Fruit fly (Drosophila melanogaster) whole organism, embryonic: ENCODE measurements around the gene CG2931.

ENCODE experiments used
- BEAF-32 ChIP-seq: fragments of 200-800 bp; sonication (Bioruptor generic); optimal IDR thresholded peaks from 3 replicates; lab custom pipeline; 2017; ENCODE audit warnings: missing biosample characterization, missing genetic modification characterization, mild to moderate bottlenecking, moderate library complexity, missing genetic modification reagents
- CG11085 ChIP-seq: fragments of 200-800 bp; sonication (Bioruptor generic); IDR thresholded peaks from 2 replicates; pipeline ENCODE4 v1.3.6; 2022; ENCODE audit warnings: missing biosample characterization, missing genetic modification characterization
- CG12659 ChIP-seq: fragments of 200-800 bp; sonication (Bioruptor generic); optimal IDR thresholded peaks from 3 replicates; lab custom pipeline; 2017; ENCODE audit warnings: mild to moderate bottlenecking, missing biosample characterization, missing genetic modification reagents, missing genetic modification characterization
- CG14014 ChIP-seq: fragments of 200-800 bp; sonication (Bioruptor generic); IDR thresholded peaks from 2 replicates; pipeline ENCODE4 v1.3.6; 2022; ENCODE audit warnings: missing biosample characterization, missing genetic modification characterization
- CG14441 ChIP-seq: fragments of 200-800 bp; sonication (Bioruptor generic); IDR thresholded peaks from 2 replicates; pipeline ENCODE4 v1.3.6; 2022; ENCODE audit warnings: missing biosample characterization, missing genetic modification characterization
- CG14710 ChIP-seq: fragments of 200-800 bp; sonication (Bioruptor generic); optimal IDR thresholded peaks from 3 replicates; lab custom pipeline; 2019; ENCODE audit warnings: missing biosample characterization, mild to moderate bottlenecking, missing genetic modification characterization, moderate library complexity
- CG17359 ChIP-seq: fragments of 200-800 bp; sonication (Bioruptor generic); optimal IDR thresholded peaks from 3 replicates; lab custom pipeline; 2018; ENCODE audit warnings: missing biosample characterization, mild to moderate bottlenecking, missing genetic modification characterization, moderate library complexity
- CG17802 ChIP-seq: fragments of 200-800 bp; sonication (Bioruptor generic); optimal IDR thresholded peaks from 2 replicates; lab custom pipeline; 2018; ENCODE audit warnings: missing biosample characterization, mild to moderate bottlenecking, missing genetic modification characterization, moderate library complexity
- CG17912 ChIP-seq: fragments of 200-800 bp; sonication (Bioruptor generic); optimal IDR thresholded peaks from 2 replicates; lab custom pipeline; 2018; ENCODE audit warnings: missing biosample characterization, mild to moderate bottlenecking, missing genetic modification characterization
- CG30020 ChIP-seq: fragments of 200-800 bp; optimal IDR thresholded peaks from 2 replicates; lab custom pipeline; 2019; ENCODE audit warnings: missing biosample characterization, mild to moderate bottlenecking, missing genetic modification characterization, moderate library complexity
- CG31365 ChIP-seq: fragments of 200-800 bp; sonication (Bioruptor generic); optimal IDR thresholded peaks from 2 replicates; lab custom pipeline; 2018; ENCODE audit warnings: missing biosample characterization, mild to moderate bottlenecking, missing genetic modification characterization
- CG32532 ChIP-seq: fragments of 200-800 bp; sonication (Bioruptor generic); IDR thresholded peaks from 2 replicates; pipeline ENCODE4 v1.3.6; 2022; ENCODE audit warnings: missing biosample characterization, missing genetic modification characterization
- CG33213 ChIP-seq: fragments of 200-800 bp; sonication (Bioruptor generic); optimal IDR thresholded peaks from 3 replicates; lab custom pipeline; 2016; ENCODE audit warnings: missing biosample characterization, missing genetic modification characterization
- CG33557 ChIP-seq: fragments of 200-800 bp; sonication (Bioruptor generic); optimal IDR thresholded peaks from 2 replicates; lab custom pipeline; 2019; ENCODE audit warnings: missing biosample characterization, mild to moderate bottlenecking, missing genetic modification characterization, moderate library complexity
- CG3995 ChIP-seq: fragments of 200-800 bp; sonication (Bioruptor generic); optimal IDR thresholded peaks from 3 replicates; lab custom pipeline; 2016; ENCODE audit warnings: missing biosample characterization, missing genetic modification characterization
- CG4617 ChIP-seq: fragments of 200-800 bp; sonication (Bioruptor generic); optimal IDR thresholded peaks from 3 replicates; lab custom pipeline; 2016; ENCODE audit warnings: missing biosample characterization, missing genetic modification characterization, borderline replicate concordance
- CG5245 ChIP-seq: fragments of 200-800 bp; sonication (Bioruptor generic); optimal IDR thresholded peaks from 3 replicates; lab custom pipeline; 2016; ENCODE audit warnings: missing biosample characterization, missing genetic modification characterization
- CG7963 ChIP-seq: fragments of 200-800 bp; sonication (Bioruptor generic); IDR thresholded peaks from 3 replicates; pipeline ENCODE4 v1.3.6; 2022; ENCODE audit warnings: missing biosample characterization, missing genetic modification characterization; ENCODE audit not compliant: partially characterized antibody
- CG9437 ChIP-seq: fragments of 200-800 bp; sonication (Bioruptor generic); optimal IDR thresholded peaks from 2 replicates; lab custom pipeline; 2018; ENCODE audit warnings: missing biosample characterization, mild to moderate bottlenecking, missing genetic modification characterization
- CG9609 ChIP-seq: fragments of 200-800 bp; sonication (Bioruptor generic); optimal IDR thresholded peaks from 3 replicates; lab custom pipeline; 2016; ENCODE audit warnings: missing biosample characterization, missing genetic modification characterization
- CHES-1-like ChIP-seq: fragments of 200-800 bp; sonication (Bioruptor generic); optimal IDR thresholded peaks from 2 replicates; lab custom pipeline; 2016; ENCODE audit warnings: missing biosample characterization, missing genetic modification characterization
- Dbx ChIP-seq: fragments of 200-800 bp; sonication (Bioruptor generic); IDR thresholded peaks from 3 replicates; pipeline ENCODE4 v1.3.6; 2022; ENCODE audit warnings: missing biosample characterization, missing genetic modification characterization
- Dek ChIP-seq: fragments of 200-800 bp; sonication (Bioruptor generic); optimal IDR thresholded peaks from 3 replicates; lab custom pipeline; 2019; ENCODE audit warnings: missing biosample characterization, mild to moderate bottlenecking, missing genetic modification characterization, moderate library complexity
- Ets65A ChIP-seq: fragments of 200-800 bp; sonication (Bioruptor generic); peaks from one replicate; lab custom pipeline; 2016; ENCODE audit warnings: missing biosample characterization, missing genetic modification characterization
- HmgD ChIP-seq: fragments of 200-800 bp; sonication (Bioruptor generic); optimal IDR thresholded peaks from 3 replicates; lab custom pipeline; 2016; ENCODE audit warnings: missing biosample characterization, missing genetic modification characterization
- HmgZ ChIP-seq: fragments of 200-800 bp; sonication (Bioruptor generic); optimal IDR thresholded peaks from 2 replicates; lab custom pipeline; 2018; ENCODE audit warnings: missing biosample characterization, mild to moderate bottlenecking, missing genetic modification characterization
- Hmx ChIP-seq: fragments of 200-800 bp; sonication (Bioruptor generic); optimal IDR thresholded peaks from 2 replicates; lab custom pipeline; 2016; ENCODE audit warnings: missing biosample characterization, missing genetic modification characterization
- YL-1 ChIP-seq: fragments of 200-800 bp; sonication (Bioruptor generic); optimal IDR thresholded peaks from 3 replicates; lab custom pipeline; 2017; ENCODE audit warnings: missing biosample characterization, mild to moderate bottlenecking, missing genetic modification characterization
- al ChIP-seq: fragments of 200-800 bp; sonication (Bioruptor generic); IDR thresholded peaks from 2 replicates; pipeline ENCODE4 v1.3.6; 2022; ENCODE audit warnings: missing biosample characterization, missing genetic modification characterization
- bab2 ChIP-seq: fragments of 200-800 bp; sonication (Bioruptor generic); optimal IDR thresholded peaks from 2 replicates; lab custom pipeline; 2016; ENCODE audit warnings: missing biosample characterization, missing genetic modification characterization
- chif ChIP-seq, 2 experiments: fragments of 200-800 bp; sonication (Bioruptor generic); optimal IDR thresholded peaks; 3 replicates each; lab custom pipeline; 2016; ENCODE audit warnings: missing biosample characterization in 2 of 2, missing genetic modification characterization in 2 of 2
- dm ChIP-seq: fragments of 200-800 bp; sonication (Bioruptor generic); optimal IDR thresholded peaks from 3 replicates; lab custom pipeline; 2016; ENCODE audit warnings: missing biosample characterization, missing genetic modification characterization
- dmrt11E ChIP-seq: fragments of 200-800 bp; sonication (Bioruptor generic); optimal IDR thresholded peaks from 3 replicates; lab custom pipeline; 2018; ENCODE audit warnings: missing biosample characterization, mild to moderate bottlenecking, missing genetic modification characterization, moderate library complexity
- gsb ChIP-seq: fragments of 200-800 bp; sonication (Bioruptor generic); IDR thresholded peaks from 2 replicates; pipeline ENCODE4 v1.3.6; 2022; ENCODE audit warnings: missing biosample characterization, missing genetic modification characterization
- hb ChIP-seq: fragments of 200-800 bp; sonication (Bioruptor generic); IDR thresholded peaks from 3 replicates; pipeline ENCODE4 v1.3.6; 2022; ENCODE audit warnings: missing biosample characterization, missing genetic modification characterization; ENCODE audit not compliant: partially characterized antibody
- hbn ChIP-seq: fragments of 200-800 bp; sonication (Bioruptor generic); IDR thresholded peaks from 2 replicates; pipeline ENCODE4 v1.3.6; 2022; ENCODE audit warnings: missing biosample characterization, missing genetic modification characterization; ENCODE audit not compliant: partially characterized antibody
- her ChIP-seq: fragments of 200-800 bp; sonication (Bioruptor generic); optimal IDR thresholded peaks from 2 replicates; lab custom pipeline; 2016; ENCODE audit warnings: missing biosample characterization, missing genetic modification characterization
- hth ChIP-seq: fragments of >200 bp; optimal IDR thresholded peaks from 2 replicates; lab custom pipeline; 2017; ENCODE audit warnings: inconsistent platforms
- insv ChIP-seq, 2 experiments: fragments of 200-800 bp; sonication (Bioruptor generic); optimal IDR thresholded peaks; 3 replicates each; lab custom pipeline; 2016 to 2018; ENCODE audit warnings: missing biosample characterization in 2 of 2, missing genetic modification characterization in 2 of 2
- inv ChIP-seq: fragments of 200-800 bp; sonication (Bioruptor generic); IDR thresholded peaks from 2 replicates; pipeline ENCODE4 v1.3.6; 2022; ENCODE audit warnings: missing biosample characterization, missing genetic modification characterization; ENCODE audit not compliant: partially characterized antibody
- jing ChIP-seq: fragments of 200-800 bp; sonication (Bioruptor generic); optimal IDR thresholded peaks from 2 replicates; lab custom pipeline; 2018; ENCODE audit warnings: missing biosample characterization, mild to moderate bottlenecking, missing genetic modification characterization
- pan ChIP-seq, 4 experiments: fragments of >200 bp in 3 of 4; fragments of 200-800 bp in 1 of 4; sonication (Bioruptor generic) in 1 of 4; optimal IDR thresholded peaks in 3 of 4; IDR thresholded peaks in 1 of 4; 2 replicates each; pipeline versions ENCODE4 v1.3.6 to Lab custom; 2017 to 2022; ENCODE audit warnings: missing biosample characterization in 2 of 4, missing genetic modification characterization in 2 of 4, mixed read lengths in 1 of 4
- prd ChIP-seq, 3 experiments: fragments of >200 bp in 2 of 3; fragments of 200-800 bp in 1 of 3; sonication (Bioruptor generic) in 1 of 3; optimal IDR thresholded peaks in 2 of 3; IDR thresholded peaks in 1 of 3; 2 replicates in 2 of 3; 3 replicates in 1 of 3; pipeline versions ENCODE4 v1.3.6 to Lab custom; 2017 to 2022; ENCODE audit warnings: missing biosample characterization in 1 of 3, missing genetic modification characterization in 1 of 3
- tgo ChIP-seq: fragments of 200-800 bp; sonication (Bioruptor generic); IDR thresholded peaks from 3 replicates; pipeline ENCODE4 v1.3.6; 2022; ENCODE audit warnings: missing biosample characterization, missing genetic modification characterization
- ttk ChIP-seq: fragments of 200-800 bp; sonication (Bioruptor generic); IDR thresholded peaks from 2 replicates; pipeline ENCODE4 v2.1.2; 2022; ENCODE audit warnings: missing biosample characterization, missing genetic modification characterization
- vvl ChIP-seq: fragments of 200-800 bp; sonication (Bioruptor generic); IDR thresholded peaks from 2 replicates; pipeline ENCODE4 v1.3.6; 2022; ENCODE audit warnings: missing biosample characterization, missing genetic modification characterization
- wek ChIP-seq: fragments of 200-800 bp; sonication (Bioruptor generic); optimal IDR thresholded peaks from 3 replicates; lab custom pipeline; 2018; ENCODE audit warnings: missing biosample characterization, mild to moderate bottlenecking, missing genetic modification characterization, moderate library complexity
- zen ChIP-seq: fragments of 200-800 bp; sonication (Bioruptor generic); optimal IDR thresholded peaks from 3 replicates; lab custom pipeline; 2018; ENCODE audit warnings: missing biosample characterization, mild to moderate bottlenecking, missing genetic modification characterization, moderate library complexity

The CG2931 gene

DNA sequence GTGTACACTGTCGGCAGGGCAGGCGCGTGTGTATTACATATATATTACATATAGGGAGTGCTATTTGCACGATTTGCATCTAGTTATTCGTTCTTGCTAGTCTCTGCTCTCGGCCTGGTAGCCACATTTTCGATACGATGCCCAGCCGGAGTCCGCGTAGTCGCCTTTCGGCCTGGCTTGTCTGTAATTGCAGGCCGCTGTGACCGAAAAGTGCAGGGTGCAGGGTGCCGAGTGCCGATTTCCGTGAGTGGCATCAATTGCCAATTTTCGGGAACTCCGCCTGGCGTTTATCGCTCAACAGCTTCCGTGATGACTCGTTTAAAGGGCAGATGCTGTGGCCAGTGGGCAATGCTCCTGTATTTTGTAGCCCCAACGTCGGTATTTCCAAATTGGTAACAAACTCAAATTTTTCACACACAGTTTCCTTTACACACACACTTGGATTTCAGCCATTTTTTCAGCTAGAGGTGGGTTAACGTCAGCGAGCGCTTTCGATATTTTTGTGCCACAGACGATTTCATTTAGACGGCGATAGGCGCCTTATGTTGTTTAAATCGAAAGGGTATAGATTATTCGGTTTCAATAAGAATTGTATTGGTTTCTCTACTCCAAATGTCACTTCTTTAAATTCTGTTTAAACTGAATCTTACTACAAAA, 19.6 kb upstream of the CG2931 start, which contains the start of gene CG2926 (continued):
- TF ChIP-seq CG5245 (GFP tag; lab: Kevin White, UChicago) (peak; percentile 94), vvl (GFP tag; lab: Robert Waterston, UW) (peak; percentile 51), HmgD (GFP tag; lab: Kevin White, UChicago) (peak; percentile 41), CG3995 (GFP tag; lab: Kevin White, UChicago) (peak; percentile 65), Dek (no peak), hb (GFP tag; lab: Robert Waterston, UW) (peak; percentile 84), CG17912 (GFP tag; lab: Kevin White, UChicago) (peak; percentile 35), YL-1 (GFP tag; lab: Kevin White, UChicago) (peak; percentile 86), CG17802 (tag; lab: Kevin White, UChicago) (peak; percentile 48), CG9437 (GFP tag; lab: Kevin White, UChicago) (peak; percentile 40), CG12659 (GFP tag; lab: Kevin White, UChicago) (peak; percentile 62), CG32532 (GFP tag; lab: Robert Waterston, UW) (peak; percentile 64), Hmx (GFP tag; lab: Kevin White, UChicago) (no peak), CG14441 (GFP tag; lab: Robert Waterston, UW) (0 out of 2 replicates have a peak, but pooled peaks have one; percentile 18), bab2 (GFP tag; lab: Kevin White, UChicago) (no peak), hth (lab: Kevin White, UChicago) (no peak), jing (GFP tag; lab: Kevin White, UChicago) (no peak), Ets65A (GFP tag; lab: Kevin White, UChicago) (peak; percentile 93), tgo (GFP tag; lab: Robert Waterston, UW) (no peak; the same call in 2 of the 3 replicates), CG17359 (no peak), gsb (GFP tag; lab: Robert Waterston, UW) (0 out of 2 replicates have a peak, but pooled peaks have one; percentile 5), insv (GFP tag; optimal IDR thresholded peaks at IDR 0.05; lab: Kevin White, UChicago) (peak in 1 of 2 experiments; percentile 48), CG9609 (GFP tag; lab: Kevin White, UChicago) (peak; percentile 44), BEAF-32 (GFP tag; lab: Kevin White, UChicago) (peak; percentile 87), prd (optimal IDR thresholded peaks at IDR 0.05; lab: Kevin White, UChicago) (no peak), prd (GFP tag; IDR thresholded peaks at IDR 0.05; lab: Robert Waterston, UW) (peak; percentile 31; the same call in 1 of the 3 replicates), pan (optimal IDR thresholded peaks at IDR 0.05; lab: Kevin White, UChicago) (no peak), pan (GFP tag; optimal IDR thresholded peaks at IDR 0.05 in 1 of 2, IDR thresholded peaks at IDR 0.05 in 1 of 2) (peak in 1 of 2 experiments; percentile 16), al (GFP tag; lab: Robert Waterston, UW) (peak; percentile 37; the same call in 1 of the 2 replicates), HmgZ (tag; lab: Kevin White, UChicago) (peak; percentile 68), CG14710 (tag; lab: Kevin White, UChicago) (peak; percentile 68), CG14014 (peak; percentile 43; the same call in 1 of the 2 replicates), dmrt11E (peak; percentile 25), Dbx (peak; percentile 62), CG33557 (GFP tag; lab: Kevin White, UChicago) (no peak), CG4617 (GFP tag; lab: Kevin White, UChicago) (peak; percentile 79), chif (GFP tag; optimal IDR thresholded peaks at IDR 0.05; lab: Kevin White, UChicago) (peak in 1 of 2 experiments; percentile 51), CG31365 (tag; lab: Kevin White, UChicago) (no peak), ttk (0 out of 2 replicates have a peak, but pooled peaks have one; percentile 5), CG7963 (GFP tag; lab: Robert Waterston, UW) (peak; percentile 88), dm (GFP tag; lab: Kevin White, UChicago) (peak; percentile 51), CHES-1-like (GFP tag; lab: Kevin White, UChicago) (peak; percentile 29), CG30020 (tag; lab: Kevin White, UChicago) (peak; percentile 81), her (peak; percentile 55), inv (GFP tag; lab: Robert Waterston, UW) (peak; percentile 84), hbn (peak; percentile 83), zen (no peak), CG11085 (GFP tag; lab: Robert Waterston, UW) (peak; percentile 30; the same call in 1 of the 2 replicates), CG33213 (peak; percentile 40), wek (GFP tag; lab: Kevin White, UChicago) (no peak)
